Fruit fly (Drosophila melanogaster) whole organism: ENCODE results near the gene Jhbp13.

ENCODE experiments used
- EcR ChIP-seq, 2 experiments: fragments of >200 bp; optimal IDR thresholded peaks; 2 replicates each; lab custom pipeline; 2017; ENCODE audit warnings: missing biosample characterization in 2 of 2, missing genetic modification characterization in 2 of 2, missing genetic modification reagents in 2 of 2
- usp ChIP-seq: fragments of >200 bp; optimal IDR thresholded peaks from 2 replicates; lab custom pipeline; 2017; ENCODE audit warnings: missing biosample characterization, missing genetic modification characterization, mixed read lengths

DNA sequence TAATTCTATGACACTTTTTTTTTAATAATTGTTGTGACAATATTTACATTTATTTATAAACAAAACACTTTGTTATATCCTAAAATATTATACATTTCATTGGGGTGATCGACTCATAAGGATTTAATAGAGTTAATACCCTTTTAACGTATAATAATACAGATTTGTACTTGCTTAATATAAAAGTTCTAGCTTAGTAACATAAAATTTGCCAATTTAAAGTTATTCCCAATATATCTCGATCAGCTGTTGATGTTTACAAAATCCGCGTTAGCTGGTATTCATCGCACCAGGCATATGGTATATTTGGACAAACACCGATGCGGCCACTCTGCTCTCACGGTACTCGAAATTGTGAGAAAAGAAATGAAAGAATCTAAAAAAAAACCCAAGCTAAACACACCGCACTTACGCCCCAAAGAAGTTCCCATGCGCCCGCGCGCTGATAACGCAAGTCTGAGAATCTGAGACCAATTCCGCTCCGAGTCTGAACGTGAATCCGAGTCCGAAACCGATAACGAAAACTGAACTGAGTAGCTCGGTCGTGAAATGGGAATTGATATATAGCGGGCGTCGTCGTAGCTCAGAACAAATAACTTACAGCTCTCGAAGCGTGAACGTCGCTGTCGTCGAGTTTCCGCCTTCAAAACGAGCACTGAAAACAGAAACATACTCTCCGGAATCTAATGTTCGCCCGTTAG, 36.2 kb upstream of the Jhbp13 start, which contains the start of gene Pect:
- TF ChIP-seq EcR (GFP tag; optimal IDR thresholded peaks at IDR 0.05; lab: Kevin White, UChicago) (no peak), usp (no peak)
